Worm (Caenorhabditis elegans) whole organism, late embryonic: ENCODE results near the gene ceeh-1.

ENCODE experiments used
- ceh-22 ChIP-seq: sonication (generic microtip); optimal IDR thresholded peaks from 2 replicates; lab custom pipeline; 2017; ENCODE audit warnings: missing biosample characterization, missing genetic modification characterization
- ceh-34 ChIP-seq: sonication (generic microtip); optimal IDR thresholded peaks from 2 replicates; lab custom pipeline; 2016; ENCODE audit warnings: mild to moderate bottlenecking, missing genetic modification characterization, missing compliant biosample characterization
- ceh-48 ChIP-seq: sonication (generic microtip); optimal IDR thresholded peaks from 2 replicates; lab custom pipeline; 2016; ENCODE audit warnings: missing genetic modification characterization, inconsistent platforms, missing compliant biosample characterization
- ceh-9 ChIP-seq: sonication (generic microtip); optimal IDR thresholded peaks from 2 replicates; lab custom pipeline; 2016; ENCODE audit warnings: mild to moderate bottlenecking, missing genetic modification characterization, inconsistent platforms, missing compliant biosample characterization
- dve-1 ChIP-seq: sonication (generic microtip); optimal IDR thresholded peaks from 2 replicates; lab custom pipeline; 2017; ENCODE audit warnings: antibody characterized with exemption, mild to moderate bottlenecking, missing genetic modification characterization, missing compliant biosample characterization
- fkh-10 ChIP-seq: fragments of 150-350 bp; optimal IDR thresholded peaks from 2 replicates; lab custom pipeline; 2014; ENCODE audit warnings: missing biosample characterization, missing genetic modification reagents, missing genetic modification characterization
- fkh-6 ChIP-seq: sonication (generic microtip); optimal IDR thresholded peaks from 2 replicates; lab custom pipeline; 2016; ENCODE audit warnings: missing genetic modification characterization, missing compliant biosample characterization
- hlh-15 ChIP-seq: sonication (generic microtip); optimal IDR thresholded peaks from 2 replicates; lab custom pipeline; 2016; ENCODE audit warnings: missing genetic modification characterization, missing compliant biosample characterization
- nhr-11 ChIP-seq: fragments of 150-350 bp; optimal IDR thresholded peaks from 2 replicates; lab custom pipeline; 2014; ENCODE audit warnings: missing biosample characterization, missing genetic modification characterization
- odd-2 ChIP-seq: sonication (generic microtip); optimal IDR thresholded peaks from 2 replicates; lab custom pipeline; 2017; ENCODE audit warnings: antibody characterized with exemption, mild to moderate bottlenecking, missing genetic modification characterization, missing compliant biosample characterization
- pag-3 ChIP-seq: sonication (generic microtip); optimal IDR thresholded peaks from 2 replicates; lab custom pipeline; 2016; ENCODE audit warnings: missing compliant biosample characterization, missing genetic modification characterization, borderline replicate concordance
- tbx-2 ChIP-seq: sonication (generic microtip); optimal IDR thresholded peaks from 2 replicates; lab custom pipeline; 2016; ENCODE audit warnings: missing genetic modification characterization, missing compliant biosample characterization
- tbx-7 ChIP-seq: sonication (generic microtip); optimal IDR thresholded peaks from 2 replicates; lab custom pipeline; 2016; ENCODE audit warnings: missing genotype, missing genetic modification characterization, missing compliant biosample characterization

DNA sequence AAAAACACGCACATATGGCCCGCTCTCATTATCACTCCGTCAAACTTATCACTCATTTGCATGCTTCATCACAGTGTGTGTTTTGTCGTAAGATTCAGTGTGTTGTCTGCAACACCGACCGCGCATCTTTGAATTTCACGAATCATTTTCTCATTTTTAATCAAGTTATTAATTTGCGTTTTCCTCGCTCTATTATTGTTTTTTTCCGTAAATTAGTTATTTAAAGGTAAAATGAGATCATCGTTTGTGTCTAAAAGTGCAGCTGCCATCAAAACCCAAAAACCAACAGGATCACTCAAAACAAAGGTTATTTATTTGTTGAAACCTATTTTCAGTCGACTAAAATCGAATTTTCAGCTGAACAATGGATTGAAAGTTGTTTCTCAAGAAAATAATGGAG is 47.6 kb upstream of the ceeh-1 start, which contains the start of the genes T24C4.5 and ucr-2.3:
- TF ChIP-seq hlh-15 (tag; lab: Kevin White, UChicago) (no peak), ceh-34 (tag; lab: Kevin White, UChicago) (no peak), fkh-6 (tag; lab: Kevin White, UChicago) (no peak), fkh-10 (GFP tag; lab: Kevin White, UChicago) (no peak), odd-2 (tag; lab: Kevin White, UChicago) (no peak), nhr-11 (no peak), ceh-22 (tag; lab: Kevin White, UChicago) (no peak), ceh-9 (tag; lab: Kevin White, UChicago) (no peak), pag-3 (tag; lab: Kevin White, UChicago) (no peak), tbx-2 (tag; lab: Kevin White, UChicago) (no peak), dve-1 (no peak), ceh-48 (no peak), tbx-7 (tag; lab: Kevin White, UChicago) (no peak)
